Comparison of ENCODE assay signal across 4 worm cellular contexts in the genomic region with DNA sequence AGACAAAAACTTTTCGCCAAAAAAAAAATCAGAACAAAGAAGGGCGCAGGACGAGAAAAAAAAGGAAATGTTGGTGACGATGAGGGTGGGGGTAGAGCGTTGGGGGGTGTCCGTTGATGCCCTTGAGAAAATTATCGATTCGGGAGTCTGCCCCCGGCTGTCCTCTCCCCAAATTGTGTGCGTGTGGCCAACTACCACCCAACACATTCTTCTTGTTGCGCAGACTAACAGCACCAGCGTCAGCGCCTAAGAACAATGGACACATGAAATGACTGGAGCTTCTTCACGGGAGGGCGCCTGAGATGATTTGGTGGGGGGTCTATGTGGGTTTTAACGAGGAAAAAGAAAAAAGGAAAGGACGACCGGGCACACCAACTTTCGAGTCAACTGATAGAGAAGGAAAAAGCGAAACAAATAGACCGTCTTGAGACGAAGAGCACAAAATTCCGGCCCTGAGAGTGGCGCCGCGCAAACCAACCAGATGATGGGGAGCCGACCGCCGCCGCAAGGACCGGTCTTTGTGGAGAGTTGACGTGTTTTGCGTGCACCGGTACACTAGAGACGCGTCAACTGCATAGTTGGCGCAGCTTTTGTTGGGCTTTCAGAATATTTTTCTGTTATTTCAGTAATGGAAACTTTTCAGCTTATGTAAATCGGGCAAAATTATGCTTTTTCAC.
TF ChIP-seq lines count a peak whose summit lies in the region.

A gene (plus strand): TSS at position 68 of the 677 bp plus-strand sequence.

TF ChIP-seq in whole organism, L2 larva, 48 proteins besides CTCF, POLR2A, EP300 and RAD21 (continues in another document):
- TF ChIP-seq gmeb-1 (tag; optimal IDR thresholded peaks at IDR 0.05; lab: Kevin White, UChicago), result peak; percentile 10
- TF ChIP-seq sem-4 (tag; optimal IDR thresholded peaks at IDR 0.05; lab: Kevin White, UChicago), result no peak
- TF ChIP-seq Y55F3AM.14 (GFP tag; optimal IDR thresholded peaks at IDR 0.05; lab: Kevin White, UChicago), result no peak
- TF ChIP-seq nhr-237 (tag; optimal IDR thresholded peaks at IDR 0.05; lab: Kevin White, UChicago), result no peak
- no peak for TF ChIP-seq nhr-21 (tag; optimal IDR thresholded peaks at IDR 0.05; lab: Kevin White, UChicago)
- no peak for TF ChIP-seq elt-1 (tag; optimal IDR thresholded peaks at IDR 0.05; lab: Kevin White, UChicago)
- TF ChIP-seq nhr-6 (tag; optimal IDR thresholded peaks at IDR 0.05; lab: Kevin White, UChicago), result no peak
- no peak for TF ChIP-seq skn-1 (tag; optimal IDR thresholded peaks at IDR 0.05; lab: Kevin White, UChicago)
- TF ChIP-seq mbf-1 (tag; optimal IDR thresholded peaks at IDR 0.05; lab: Kevin White, UChicago), result no peak
- peak; percentile 51 for TF ChIP-seq zag-1 (tag; optimal IDR thresholded peaks at IDR 0.05; lab: Kevin White, UChicago)
- TF ChIP-seq nhr-129 (tag; optimal IDR thresholded peaks at IDR 0.05; lab: Kevin White, UChicago), result peak; percentile 23
- no peak for TF ChIP-seq ztf-4 (tag; optimal IDR thresholded peaks at IDR 0.05; lab: Kevin White, UChicago)
- no peak for TF ChIP-seq nhr-25 (tag; optimal IDR thresholded peaks at IDR 0.05; lab: Kevin White, UChicago)
- TF ChIP-seq lin-13 (GFP tag; optimal IDR thresholded peaks at IDR 0.05; lab: Kevin White, UChicago), result peak; percentile 36
- TF ChIP-seq nhr-10 (tag; optimal IDR thresholded peaks at IDR 0.05; lab: Kevin White, UChicago), result no peak
- peak; percentile 9 for TF ChIP-seq F13H6.1 (tag; optimal IDR thresholded peaks at IDR 0.05; lab: Kevin White, UChicago)
- no peak for TF ChIP-seq elt-3 (tag; optimal IDR thresholded peaks at IDR 0.05; lab: Kevin White, UChicago)
- TF ChIP-seq mab-5 (tag; optimal IDR thresholded peaks at IDR 0.05; lab: Kevin White, UChicago), result no peak
- TF ChIP-seq alr-1 (tag; optimal IDR thresholded peaks at IDR 0.05; lab: Kevin White, UChicago), result no peak
- no peak for TF ChIP-seq lin-11 (tag; optimal IDR thresholded peaks at IDR 0.05; lab: Kevin White, UChicago)
- peak; percentile 29 for TF ChIP-seq C34F6.9 (tag; optimal IDR thresholded peaks at IDR 0.05; lab: Kevin White, UChicago)
- no peak for TF ChIP-seq ztf-1 (GFP tag; conservative IDR thresholded peaks at IDR 0.05; lab: Robert Waterston, UW)

TF ChIP-seq in whole organism, L4 larva, 104 proteins besides CTCF, POLR2A, EP300 and RAD21 (continues in another document):
- no peak for TF ChIP-seq lin-15B (tag; optimal IDR thresholded peaks at IDR 0.05; lab: Kevin White, UChicago)
- TF ChIP-seq egl-27 (tag; optimal IDR thresholded peaks at IDR 0.05; lab: Kevin White, UChicago), result no peak
- no peak for TF ChIP-seq ceh-44 (GFP tag; IDR thresholded peaks at IDR 0.05; lab: Robert Waterston, UW)
- TF ChIP-seq nhr-77 (tag; optimal IDR thresholded peaks at IDR 0.05; lab: Kevin White, UChicago), result peak; percentile 16
- peak; percentile 15 for TF ChIP-seq rbr-2 (tag; optimal IDR thresholded peaks at IDR 0.05; lab: Kevin White, UChicago)
- no peak for TF ChIP-seq F49E8.2 (tag; optimal IDR thresholded peaks at IDR 0.05; lab: Kevin White, UChicago; ENCODE audit: borderline replicate concordance)
- TF ChIP-seq daf-16 (GFP tag; optimal IDR thresholded peaks at IDR 0.05; lab: Kevin White, UChicago), result no peak
- TF ChIP-seq daf-16 (tag; optimal IDR thresholded peaks at IDR 0.05; lab: Kevin White, UChicago), result no peak
- no peak for TF ChIP-seq lin-39 (tag; optimal IDR thresholded peaks at IDR 0.05; lab: Kevin White, UChicago)
- no peak for TF ChIP-seq ces-1 (GFP tag; optimal IDR thresholded peaks at IDR 0.05; lab: Kevin White, UChicago)
- no peak for TF ChIP-seq vab-7 (GFP tag; IDR thresholded peaks at IDR 0.05; lab: Robert Waterston, UW)
- TF ChIP-seq F37D6.2 (tag; optimal IDR thresholded peaks at IDR 0.05; lab: Kevin White, UChicago), result no peak
- no peak for TF ChIP-seq hlh-30 (tag; optimal IDR thresholded peaks at IDR 0.05; lab: Kevin White, UChicago; ENCODE audit: insufficient read depth)
- no peak for TF ChIP-seq daf-19 (GFP tag; conservative IDR thresholded peaks at IDR 0.05; lab: Robert Waterston, UW)
- TF ChIP-seq mxl-3 (GFP tag; optimal IDR thresholded peaks at IDR 0.05; lab: Kevin White, UChicago), result no peak
- TF ChIP-seq daf-12 (tag; optimal IDR thresholded peaks at IDR 0.05; lab: Kevin White, UChicago), result no peak
- TF ChIP-seq ztf-11 (tag; optimal IDR thresholded peaks at IDR 0.05; lab: Kevin White, UChicago), result no peak
- TF ChIP-seq saeg-2 (GFP tag; IDR thresholded peaks at IDR 0.05; lab: Robert Waterston, UW), result no peak
- no peak for TF ChIP-seq fos-1 (tag; optimal IDR thresholded peaks at IDR 0.05; lab: Kevin White, UChicago)
- TF ChIP-seq ztf-7 (tag; optimal IDR thresholded peaks at IDR 0.05; lab: Kevin White, UChicago), result no peak
- no peak for TF ChIP-seq daf-8 (GFP tag; IDR thresholded peaks at IDR 0.05; lab: Robert Waterston, UW)
- TF ChIP-seq nhr-41 (GFP tag; IDR thresholded peaks at IDR 0.05; lab: Robert Waterston, UW), result no peak
- no peak for TF ChIP-seq F10B5.3 (tag; optimal IDR thresholded peaks at IDR 0.05; lab: Kevin White, UChicago)

TF ChIP-seq in whole organism, late embryonic, 69 proteins besides CTCF, POLR2A, EP300 and RAD21:
- TF ChIP-seq ceh-2 (tag; optimal IDR thresholded peaks at IDR 0.05; lab: Kevin White, UChicago) (no peak), sdc-2 (tag; optimal IDR thresholded peaks at IDR 0.05; lab: Kevin White, UChicago) (peak; percentile 20), ceh-48 (tag; optimal IDR thresholded peaks at IDR 0.05; lab: Kevin White, UChicago) (peak; percentile 90), npax-4 (tag; optimal IDR thresholded peaks at IDR 0.05; lab: Kevin White, UChicago) (no peak), K09A11.1 (tag; optimal IDR thresholded peaks at IDR 0.05; lab: Kevin White, UChicago; ENCODE audit: insufficient read depth) (no peak), eyg-1 (tag; optimal IDR thresholded peaks at IDR 0.05; lab: Kevin White, UChicago) (no peak), ceh-19 (GFP tag; optimal IDR thresholded peaks at IDR 0.05; lab: Kevin White, UChicago) (peak; percentile 46), elt-4 (tag; optimal IDR thresholded peaks at IDR 0.05; lab: Kevin White, UChicago) (no peak), ets-4 (tag; optimal IDR thresholded peaks at IDR 0.05; lab: Kevin White, UChicago) (peak; percentile 61), ceh-34 (tag; optimal IDR thresholded peaks at IDR 0.05; lab: Kevin White, UChicago) (peak; percentile 32), rnt-1 (tag; optimal IDR thresholded peaks at IDR 0.05; lab: Kevin White, UChicago) (no peak), ref-2 (tag; optimal IDR thresholded peaks at IDR 0.05; lab: Kevin White, UChicago) (peak; percentile 22), unc-42 (tag; optimal IDR thresholded peaks at IDR 0.05; lab: Kevin White, UChicago) (peak; percentile 47), tbx-2 (tag; optimal IDR thresholded peaks at IDR 0.05; lab: Kevin White, UChicago) (peak; percentile 40), pat-9 (tag; optimal IDR thresholded peaks at IDR 0.05; lab: Kevin White, UChicago) (no peak), ceh-14 (tag; optimal IDR thresholded peaks at IDR 0.05; lab: Kevin White, UChicago) (no peak), fkh-6 (tag; optimal IDR thresholded peaks at IDR 0.05; lab: Kevin White, UChicago) (no peak), ceh-31 (tag; optimal IDR thresholded peaks at IDR 0.05; lab: Kevin White, UChicago) (peak; percentile 65), hlh-6 (tag; optimal IDR thresholded peaks at IDR 0.05; lab: Kevin White, UChicago) (peak; percentile 16), ceh-6 (GFP tag; optimal IDR thresholded peaks at IDR 0.05; lab: Kevin White, UChicago) (no peak)

TF ChIP-seq in whole organism, mixed stage, embryonic, 35 proteins besides CTCF, POLR2A, EP300 and RAD21 (continues in another document):
- TF ChIP-seq ces-1 (GFP tag; optimal IDR thresholded peaks at IDR 0.05; lab: Kevin White, UChicago) (peak; percentile 8), flh-1 (GFP tag; optimal IDR thresholded peaks at IDR 0.05; lab: Kevin White, UChicago) (no peak), elt-1 (tag; optimal IDR thresholded peaks at IDR 0.05; lab: Kevin White, UChicago; ENCODE audit: borderline replicate concordance, insufficient read depth) (no peak), ztf-11 (tag; optimal IDR thresholded peaks at IDR 0.05; lab: Kevin White, UChicago) (no peak), nhr-237 (tag; optimal IDR thresholded peaks at IDR 0.05; lab: Kevin White, UChicago) (no peak), nhr-12 (tag; optimal IDR thresholded peaks at IDR 0.05; lab: Kevin White, UChicago) (no peak), nhr-28 (tag; optimal IDR thresholded peaks at IDR 0.05; lab: Kevin White, UChicago) (no peak), ceh-43 (GFP tag; optimal IDR thresholded peaks at IDR 0.05; lab: Kevin White, UChicago) (no peak), tbx-8 (GFP tag; optimal IDR thresholded peaks at IDR 0.05; lab: Kevin White, UChicago) (no peak), ceh-83 (GFP tag; optimal IDR thresholded peaks at IDR 0.05; lab: Kevin White, UChicago) (no peak), lsy-2 (tag; optimal IDR thresholded peaks at IDR 0.05; lab: Kevin White, UChicago) (no peak), nhr-76 (tag; optimal IDR thresholded peaks at IDR 0.05; lab: Kevin White, UChicago) (no peak), drap-1 (GFP tag; optimal IDR thresholded peaks at IDR 0.05; lab: Kevin White, UChicago) (peak; percentile 55), unc-62 (GFP tag; optimal IDR thresholded peaks at IDR 0.05; lab: Kevin White, UChicago) (no peak), nhr-2 (tag; optimal IDR thresholded peaks at IDR 0.05; lab: Kevin White, UChicago) (peak; percentile 77), pha-4 (tag; optimal IDR thresholded peaks at IDR 0.05; lab: Kevin White, UChicago) (no peak), M03D4.4 (tag; optimal IDR thresholded peaks at IDR 0.05; lab: Kevin White, UChicago) (no peak), bed-3 (GFP tag; optimal IDR thresholded peaks at IDR 0.05; lab: Kevin White, UChicago) (no peak), unc-39 (tag; optimal IDR thresholded peaks at IDR 0.05; lab: Kevin White, UChicago) (no peak), snpc-4 (tag; optimal IDR thresholded peaks at IDR 0.05; lab: Kevin White, UChicago) (no peak), sem-2 (GFP tag; optimal IDR thresholded peaks at IDR 0.05; lab: Kevin White, UChicago) (no peak), sptf-1 (tag; optimal IDR thresholded peaks at IDR 0.05; lab: Kevin White, UChicago) (peak; percentile 24), cnd-1 (tag; optimal IDR thresholded peaks at IDR 0.05; lab: Kevin White, UChicago) (no peak), mls-2 (tag; optimal IDR thresholded peaks at IDR 0.05; lab: Kevin White, UChicago) (peak; percentile 51), ham-2 (GFP tag; optimal IDR thresholded peaks at IDR 0.05; lab: Kevin White, UChicago) (no peak), unc-120 (tag; optimal IDR thresholded peaks at IDR 0.05; lab: Kevin White, UChicago; ENCODE audit: poor library complexity, severe bottlenecking) (no peak), zip-8 (tag; optimal IDR thresholded peaks at IDR 0.05; lab: Kevin White, UChicago) (no peak), elt-3 (tag; optimal IDR thresholded peaks at IDR 0.05; lab: Kevin White, UChicago) (no peak), mab-5 (tag; optimal IDR thresholded peaks at IDR 0.05; lab: Kevin White, UChicago) (no peak), blmp-1 (tag; optimal IDR thresholded peaks at IDR 0.05; lab: Kevin White, UChicago) (no peak), ceh-39 (tag; optimal IDR thresholded peaks at IDR 0.05; lab: Kevin White, UChicago) (peak; percentile 20)
